Fruit fly (Drosophila melanogaster) whole organism, embryonic: ENCODE measurements around the gene dpp.
A peak's percentile ranks its signal among the peaks of the same experiment; 100 is the strongest.

ENCODE experiments used
- CG1024 ChIP-seq: fragments of 200-800 bp; sonication (Bioruptor generic); IDR thresholded peaks from 2 replicates; pipeline ENCODE4 v1.3.6; 2022; ENCODE audit warnings: missing biosample characterization, missing genetic modification characterization
- CG10267 ChIP-seq: fragments of 200-800 bp; sonication (Bioruptor generic); optimal IDR thresholded peaks from 2 replicates; lab custom pipeline; 2018; ENCODE audit warnings: missing biosample characterization, mild to moderate bottlenecking, missing genetic modification characterization, moderate library complexity
- CG11093 ChIP-seq: fragments of 200-800 bp; sonication (Bioruptor generic); IDR thresholded peaks from 3 replicates; pipeline ENCODE4 v1.3.6; 2022; ENCODE audit warnings: missing biosample characterization, missing genetic modification characterization
- CG11247 ChIP-seq: fragments of 200-800 bp; sonication (Bioruptor generic); IDR thresholded peaks from 2 replicates; pipeline ENCODE4 v1.3.6; 2022; ENCODE audit warnings: missing biosample characterization, missing genetic modification characterization
- CG14050 ChIP-seq: fragments of 200-800 bp; sonication (Bioruptor generic); IDR thresholded peaks from 3 replicates; pipeline ENCODE4 v1.3.6; 2022; ENCODE audit warnings: missing biosample characterization, missing genetic modification characterization
- CG14667 ChIP-seq: fragments of 200-800 bp; sonication (Bioruptor generic); IDR thresholded peaks from 2 replicates; pipeline ENCODE4 v1.3.6; 2022; ENCODE audit warnings: missing biosample characterization, missing genetic modification characterization
- CG17359 ChIP-seq: fragments of 200-800 bp; sonication (Bioruptor generic); optimal IDR thresholded peaks from 3 replicates; lab custom pipeline; 2018; ENCODE audit warnings: missing biosample characterization, mild to moderate bottlenecking, missing genetic modification characterization, moderate library complexity
- CG17829 ChIP-seq: fragments of 200-800 bp; optimal IDR thresholded peaks from 2 replicates; lab custom pipeline; 2019; ENCODE audit warnings: missing biosample characterization, mild to moderate bottlenecking, missing genetic modification characterization, moderate library complexity
- CG31441 ChIP-seq: fragments of 200-800 bp; sonication (Bioruptor generic); IDR thresholded peaks from 2 replicates; pipeline ENCODE4 v1.3.6; 2022; ENCODE audit warnings: missing biosample characterization, missing genetic modification characterization
- CG3163 ChIP-seq: fragments of 200-800 bp; sonication (Bioruptor generic); optimal IDR thresholded peaks from 3 replicates; lab custom pipeline; 2016; ENCODE audit warnings: missing biosample characterization, missing genetic modification characterization
- CG33213 ChIP-seq: fragments of 200-800 bp; sonication (Bioruptor generic); optimal IDR thresholded peaks from 3 replicates; lab custom pipeline; 2016; ENCODE audit warnings: missing biosample characterization, missing genetic modification characterization
- CG34376 ChIP-seq: fragments of 200-800 bp; sonication (Bioruptor generic); optimal IDR thresholded peaks from 2 replicates; lab custom pipeline; 2018; ENCODE audit warnings: missing biosample characterization, mild to moderate bottlenecking, missing genetic modification characterization
- CG4328 ChIP-seq: fragments of 200-800 bp; sonication (Bioruptor generic); optimal IDR thresholded peaks from 3 replicates; lab custom pipeline; 2017; ENCODE audit warnings: missing biosample characterization, missing genetic modification reagents, missing genetic modification characterization
- CG4707 ChIP-seq: fragments of 200-800 bp; sonication (Bioruptor generic); optimal IDR thresholded peaks from 2 replicates; lab custom pipeline; 2018; ENCODE audit warnings: missing biosample characterization, mild to moderate bottlenecking, missing genetic modification characterization, moderate library complexity
- CG6689 ChIP-seq: fragments of 200-800 bp; sonication (Bioruptor generic); IDR thresholded peaks from 2 replicates; pipeline ENCODE4 v1.3.6; 2022; ENCODE audit warnings: missing biosample characterization, missing genetic modification characterization
- CG6854 ChIP-seq: fragments of 200-800 bp; sonication (Bioruptor generic); optimal IDR thresholded peaks from 3 replicates; lab custom pipeline; 2017; ENCODE audit warnings: missing biosample characterization, mild to moderate bottlenecking, missing genetic modification characterization
- CG7839 ChIP-seq: fragments of 200-800 bp; sonication (Bioruptor generic); optimal IDR thresholded peaks from 3 replicates; lab custom pipeline; 2018; ENCODE audit warnings: missing biosample characterization, mild to moderate bottlenecking, missing genetic modification characterization, moderate library complexity
- CG7928 ChIP-seq: fragments of 200-800 bp; sonication (Bioruptor generic); optimal IDR thresholded peaks from 2 replicates; lab custom pipeline; 2017; ENCODE audit warnings: missing biosample characterization, mild to moderate bottlenecking, missing genetic modification characterization
- CG9797 ChIP-seq: fragments of 200-800 bp; sonication (Bioruptor generic); optimal IDR thresholded peaks from 3 replicates; lab custom pipeline; 2018; ENCODE audit warnings: missing biosample characterization, mild to moderate bottlenecking, missing genetic modification characterization
- Dad ChIP-seq: fragments of 200-800 bp; sonication (Bioruptor generic); optimal IDR thresholded peaks from 3 replicates; lab custom pipeline; 2016; ENCODE audit warnings: missing biosample characterization, missing genetic modification characterization
- Dll ChIP-seq: fragments of 200-800 bp; sonication (Bioruptor generic); IDR thresholded peaks from 4 replicates; pipeline ENCODE4 v1.3.6; 2022; ENCODE audit warnings: missing biosample characterization, missing genetic modification characterization; ENCODE audit not compliant: partially characterized antibody
- Drgx ChIP-seq: fragments of 200-800 bp; sonication (Bioruptor generic); IDR thresholded peaks from 2 replicates; pipeline ENCODE4 v1.3.6; 2022; ENCODE audit warnings: missing biosample characterization, missing genetic modification characterization
- E2f1 ChIP-seq: fragments of 200-800 bp; sonication (Bioruptor generic); IDR thresholded peaks from 2 replicates; pipeline ENCODE4 v1.3.6; 2022; ENCODE audit warnings: missing biosample characterization, missing genetic modification characterization
- Hmr ChIP-seq: fragments of 200-800 bp; sonication (Bioruptor generic); optimal IDR thresholded peaks from 3 replicates; lab custom pipeline; 2017; ENCODE audit warnings: mild to moderate bottlenecking, missing biosample characterization, missing genetic modification reagents, missing genetic modification characterization
- Kr ChIP-seq: fragments of 200-800 bp; sonication (Bioruptor generic); optimal IDR thresholded peaks from 2 replicates; lab custom pipeline; 2017; ENCODE audit warnings: missing biosample characterization, mild to moderate bottlenecking, missing genetic modification characterization
- Meics ChIP-seq: fragments of 200-800 bp; sonication (Bioruptor generic); optimal IDR thresholded peaks from 2 replicates; lab custom pipeline; 2017; ENCODE audit warnings: missing biosample characterization, mild to moderate bottlenecking, missing genetic modification characterization
- Nf-YC ChIP-seq: fragments of 200-800 bp; optimal IDR thresholded peaks from 3 replicates; lab custom pipeline; 2019; ENCODE audit warnings: missing biosample characterization, mild to moderate bottlenecking, missing genetic modification characterization, moderate library complexity
- Oaz ChIP-seq: fragments of 200-800 bp; sonication (Bioruptor generic); IDR thresholded peaks from 2 replicates; pipeline ENCODE4 v1.3.6; 2022; ENCODE audit warnings: missing biosample characterization, missing genetic modification characterization
- amos ChIP-seq: fragments of 200-800 bp; sonication (Bioruptor generic); IDR thresholded peaks from 2 replicates; pipeline ENCODE4 v1.3.6; 2022; ENCODE audit warnings: missing biosample characterization, missing genetic modification characterization; ENCODE audit not compliant: partially characterized antibody
- ap ChIP-seq: fragments of 200-800 bp; sonication (Bioruptor generic); IDR thresholded peaks from 2 replicates; pipeline ENCODE4 v1.3.6; 2022; ENCODE audit warnings: missing biosample characterization, missing genetic modification characterization
- bowl ChIP-seq: fragments of 200-800 bp; sonication (Bioruptor generic); IDR thresholded peaks from 2 replicates; pipeline ENCODE4 v1.3.6; 2022; ENCODE audit warnings: missing biosample characterization, missing genetic modification characterization
- bsh ChIP-seq, 2 experiments: fragments of 200-800 bp; sonication (Bioruptor generic); optimal IDR thresholded peaks; 2 replicates each; lab custom pipeline; 2017 to 2018; ENCODE audit warnings: mild to moderate bottlenecking in 2 of 2, missing biosample characterization in 2 of 2, missing genetic modification characterization in 2 of 2, moderate library complexity in 1 of 2
- danr ChIP-seq: fragments of 200-800 bp; sonication (Bioruptor generic); IDR thresholded peaks from 2 replicates; pipeline ENCODE4 v1.3.6; 2022; ENCODE audit warnings: missing biosample characterization, missing genetic modification characterization
- dpn ChIP-seq, 2 experiments: fragments of 200-800 bp; sonication (Bioruptor generic); optimal IDR thresholded peaks; 3 replicates each; lab custom pipeline; 2016; ENCODE audit warnings: missing biosample characterization in 2 of 2, missing genetic modification characterization in 2 of 2
- fu2 ChIP-seq: fragments of 200-800 bp; sonication (Bioruptor generic); optimal IDR thresholded peaks from 2 replicates; lab custom pipeline; 2016; ENCODE audit warnings: missing biosample characterization, missing genetic modification characterization
- insv ChIP-seq, 2 experiments: fragments of 200-800 bp; sonication (Bioruptor generic); optimal IDR thresholded peaks; 3 replicates each; lab custom pipeline; 2016 to 2018; ENCODE audit warnings: missing biosample characterization in 2 of 2, missing genetic modification characterization in 2 of 2
- lbe ChIP-seq: fragments of 200-800 bp; sonication (Bioruptor generic); optimal IDR thresholded peaks from 2 replicates; lab custom pipeline; 2016; ENCODE audit warnings: missing biosample characterization, mild to moderate bottlenecking, missing genetic modification characterization
- mirr ChIP-seq: fragments of 200-800 bp; sonication (Bioruptor generic); optimal IDR thresholded peaks from 3 replicates; lab custom pipeline; 2018; ENCODE audit warnings: missing biosample characterization, mild to moderate bottlenecking, missing genetic modification characterization
- nerfin-2 ChIP-seq: fragments of 200-800 bp; sonication (Bioruptor generic); IDR thresholded peaks from 2 replicates; pipeline ENCODE4 v1.3.6; 2022; ENCODE audit warnings: missing biosample characterization, missing genetic modification characterization; ENCODE audit not compliant: partially characterized antibody
- odd ChIP-seq: fragments of 200-800 bp; sonication (Bioruptor generic); optimal IDR thresholded peaks from 2 replicates; lab custom pipeline; 2017; ENCODE audit warnings: missing biosample characterization, mild to moderate bottlenecking, missing genetic modification characterization
- org-1 ChIP-seq: fragments of 200-800 bp; sonication (Bioruptor generic); optimal IDR thresholded peaks from 2 replicates; lab custom pipeline; 2017; ENCODE audit warnings: missing biosample characterization, missing genetic modification characterization
- peb ChIP-seq: fragments of 200-800 bp; sonication (Bioruptor generic); IDR thresholded peaks from 2 replicates; pipeline ENCODE4 v1.3.6; 2022; ENCODE audit warnings: missing biosample characterization, missing genetic modification characterization
- pita ChIP-seq: fragments of 200-800 bp; sonication (Bioruptor generic); optimal IDR thresholded peaks from 2 replicates; lab custom pipeline; 2017; ENCODE audit warnings: missing biosample characterization, mild to moderate bottlenecking, missing genetic modification characterization
- pum ChIP-seq: fragments of 200-800 bp; sonication (Bioruptor generic); optimal IDR thresholded peaks from 2 replicates; lab custom pipeline; 2016; ENCODE audit warnings: missing biosample characterization, missing genetic modification characterization
- sc ChIP-seq, 3 experiments: fragments of >200 bp in 2 of 3; fragments of 200-800 bp in 1 of 3; sonication (Bioruptor generic) in 1 of 3; optimal IDR thresholded peaks; 2 replicates in 2 of 3; 3 replicates in 1 of 3; lab custom pipeline; 2017; ENCODE audit warnings: mild to moderate bottlenecking in 1 of 3, missing biosample characterization in 1 of 3, missing genetic modification characterization in 1 of 3, missing genetic modification reagents in 1 of 3
- sens ChIP-seq: fragments of 200-800 bp; sonication (Bioruptor generic); peaks from one replicate; lab custom pipeline; 2016; ENCODE audit warnings: missing biosample characterization, missing genetic modification characterization
- sima ChIP-seq: fragments of 200-800 bp; sonication (Bioruptor generic); optimal IDR thresholded peaks from 2 replicates; lab custom pipeline; 2016; ENCODE audit warnings: missing biosample characterization, missing genetic modification characterization
- sob ChIP-seq: fragments of 200-800 bp; sonication (Bioruptor generic); IDR thresholded peaks from 2 replicates; pipeline ENCODE4 v1.3.6; 2022; ENCODE audit warnings: missing biosample characterization, missing genetic modification characterization
- unpg ChIP-seq: fragments of 200-800 bp; sonication (Bioruptor generic); optimal IDR thresholded peaks from 3 replicates; lab custom pipeline; 2018; ENCODE audit warnings: missing biosample characterization, mild to moderate bottlenecking, missing genetic modification characterization, moderate library complexity
- wor ChIP-seq: fragments of 200-800 bp; sonication (Bioruptor generic); IDR thresholded peaks from 2 replicates; pipeline ENCODE4 v1.3.6; 2022; ENCODE audit warnings: missing biosample characterization, missing genetic modification characterization
- yki ChIP-seq: fragments of >200 bp; optimal IDR thresholded peaks from 3 replicates; lab custom pipeline; 2018
- zf30C ChIP-seq: fragments of 200-800 bp; sonication (Bioruptor generic); optimal IDR thresholded peaks from 3 replicates; lab custom pipeline; 2018; ENCODE audit warnings: missing biosample characterization, mild to moderate bottlenecking, missing genetic modification characterization

The dpp gene

DNA sequence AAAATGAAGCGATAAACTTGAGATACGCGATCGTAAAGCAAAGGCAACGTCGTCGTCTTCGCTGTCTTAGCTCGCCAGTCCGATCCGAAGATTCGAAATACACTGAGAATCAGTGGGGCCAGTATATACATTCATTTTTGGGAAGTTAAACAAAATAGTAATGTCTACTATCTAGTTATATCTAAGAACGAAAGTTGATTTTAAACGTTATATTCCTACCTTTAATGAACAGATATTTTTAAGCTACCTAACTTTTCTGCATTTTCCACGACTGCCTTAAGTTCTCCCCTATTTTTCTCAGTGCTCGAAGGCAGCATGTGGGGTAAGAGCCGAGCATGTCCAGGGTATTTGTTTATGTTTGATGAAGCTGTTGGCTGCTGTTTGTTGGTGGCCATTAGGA is 58.7 kb downstream of the dpp start (continued):
- TF ChIP-seq CG4707 (GFP tag; lab: Kevin White, UChicago) (no peak), CG17829 (tag; lab: Kevin White, UChicago) (no peak), pum (GFP tag; lab: Kevin White, UChicago) (no peak), CG7839 (tag; lab: Kevin White, UChicago) (peak; percentile 1), wor (GFP tag; lab: Robert Waterston, UW) (no peak), Oaz (GFP tag; lab: Robert Waterston, UW) (no peak), insv (GFP tag; optimal IDR thresholded peaks at IDR 0.05; lab: Kevin White, UChicago) (no peak), CG11093 (no peak), CG14667 (GFP tag; lab: Robert Waterston, UW) (no peak), CG34376 (no peak), CG10267 (tag; lab: Kevin White, UChicago) (peak; percentile 16), odd (GFP tag; lab: Kevin White, UChicago) (no peak), CG7928 (GFP tag; lab: Kevin White, UChicago) (no peak), CG9797 (GFP tag; lab: Kevin White, UChicago) (no peak), sens (GFP tag; lab: Kevin White, UChicago) (peak; percentile 45), amos (GFP tag; lab: Robert Waterston, UW) (no peak), CG11247 (GFP tag; lab: Robert Waterston, UW) (no peak), bsh (GFP tag; optimal IDR thresholded peaks at IDR 0.05; lab: Kevin White, UChicago) (peak; percentile 33 to 57), Dad (GFP tag; lab: Kevin White, UChicago) (no peak), CG33213 (GFP tag; lab: Kevin White, UChicago) (no peak), Kr (GFP tag; lab: Kevin White, UChicago) (no peak), pita (no peak), yki (no peak), sima (GFP tag; lab: Kevin White, UChicago) (no peak), CG6689 (GFP tag; lab: Robert Waterston, UW) (peak; percentile 20; the same call in 1 of the 2 replicates), Drgx (GFP tag; lab: Robert Waterston, UW) (peak; percentile 50), CG4328 (GFP tag; lab: Kevin White, UChicago) (no peak), CG31441 (GFP tag; lab: Robert Waterston, UW) (0 out of 2 replicates have a peak, but pooled peaks have one; percentile 13), CG1024 (no peak), CG17359 (tag; lab: Kevin White, UChicago) (no peak), dpn (GFP tag; optimal IDR thresholded peaks at IDR 0.05; lab: Kevin White, UChicago) (no peak), CG14050 (GFP tag; lab: Robert Waterston, UW) (no peak), Nf-YC (tag; lab: Kevin White, UChicago) (no peak), mirr (GFP tag; lab: Kevin White, UChicago) (no peak), fu2 (GFP tag; lab: Kevin White, UChicago) (no peak), E2f1 (no peak), zf30C (GFP tag; lab: Kevin White, UChicago) (peak; percentile 47), nerfin-2 (GFP tag; lab: Robert Waterston, UW) (no peak), unpg (GFP tag; lab: Kevin White, UChicago) (no peak), peb (no peak), org-1 (GFP tag; lab: Kevin White, UChicago) (no peak), danr (no peak), lbe (peak; percentile 56), Meics (no peak), CG6854 (GFP tag; lab: Kevin White, UChicago) (no peak), sc (optimal IDR thresholded peaks at IDR 0.05; lab: Kevin White, UChicago) (no peak), sc (GFP tag; optimal IDR thresholded peaks at IDR 0.05; lab: Kevin White, UChicago) (no peak), bowl (GFP tag; lab: Robert Waterston, UW) (no peak), sob (GFP tag; lab: Robert Waterston, UW) (no peak), CG3163 (no peak), Hmr (GFP tag; lab: Kevin White, UChicago) (no peak), Dll (no peak), ap (GFP tag; lab: Robert Waterston, UW) (no peak)
